Worm (Caenorhabditis elegans) whole organism, dauer: ENCODE data around the gene F16B4.5.

ENCODE experiments used
- unc-62 ChIP-seq: sonication (generic microtip); optimal IDR thresholded peaks from 2 replicates; lab custom pipeline; 2017; ENCODE audit warnings: missing biosample characterization, missing genetic modification reagents, missing genetic modification characterization

The F16B4.5 gene

DNA sequence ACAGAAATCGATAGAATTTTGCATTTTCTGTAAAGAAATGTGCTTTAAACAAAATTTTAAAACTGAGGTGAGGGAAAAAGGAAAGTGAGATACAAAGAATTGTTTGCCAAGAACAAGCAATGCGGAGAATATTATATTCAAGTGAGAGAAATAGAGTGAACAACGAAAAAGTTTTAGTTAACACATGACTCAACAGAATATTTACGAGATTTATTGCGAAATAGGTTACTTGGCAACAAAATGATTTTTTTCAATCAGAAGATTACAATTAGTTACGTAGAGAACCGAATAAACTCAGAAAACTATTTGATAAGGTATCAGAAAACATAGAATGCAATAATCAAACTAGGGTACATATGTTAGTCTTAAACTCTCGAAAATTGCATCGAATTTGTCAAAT is 33.3 kb downstream of the F16B4.5 start, which contains the start of gene nhr-117:
Gene nhr-117 (minus strand): TSS at position 27 of the 400 bp plus-strand sequence.
- no peak for TF ChIP-seq unc-62 (GFP tag; lab: Kevin White, UChicago)

DNA sequence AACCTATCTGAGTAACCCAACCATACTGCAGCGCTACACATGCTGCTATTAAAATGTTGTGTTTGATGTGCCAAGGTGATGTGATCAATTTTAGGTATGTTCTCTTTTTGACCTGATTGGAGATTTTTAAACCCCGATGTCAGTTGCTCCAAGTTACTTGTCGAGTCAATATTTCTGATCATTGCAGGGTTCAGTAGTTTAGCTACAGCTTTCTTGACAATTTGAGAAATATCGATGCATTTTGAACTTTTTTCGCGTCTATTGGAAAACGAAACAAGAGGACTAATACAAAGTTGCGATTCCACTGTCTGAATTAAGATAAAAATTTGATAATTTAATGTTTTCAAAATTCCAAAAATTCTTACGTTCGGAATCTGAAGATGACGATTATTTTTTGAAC is 35.2 kb downstream of the F16B4.5 start:
- TF ChIP-seq unc-62 (GFP tag; lab: Kevin White, UChicago), result no peak

DNA sequence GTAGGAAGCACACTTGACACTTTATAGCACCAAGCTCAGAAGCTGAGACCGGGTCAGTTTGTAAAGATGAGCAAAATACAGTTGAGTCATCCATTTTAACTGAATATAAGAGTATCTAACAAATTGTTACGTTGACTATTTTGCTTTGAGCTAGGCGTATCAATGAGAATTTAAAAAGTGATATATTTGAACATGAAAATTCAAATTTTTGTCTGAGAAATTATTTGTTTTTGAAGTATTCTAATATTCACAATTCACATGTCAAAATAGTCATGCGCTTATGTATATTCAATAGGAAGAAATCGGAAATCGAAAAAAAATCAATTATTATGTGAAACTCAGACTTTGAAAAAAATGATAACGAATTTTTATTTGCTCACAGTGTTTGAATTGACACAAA is 36.1 kb downstream of the F16B4.5 start, which contains the start of gene nhr-110:
Gene nhr-110 (minus strand): TSS at position 101 of the 400 bp plus-strand sequence.
- no peak for TF ChIP-seq unc-62 (GFP tag; lab: Kevin White, UChicago)

DNA sequence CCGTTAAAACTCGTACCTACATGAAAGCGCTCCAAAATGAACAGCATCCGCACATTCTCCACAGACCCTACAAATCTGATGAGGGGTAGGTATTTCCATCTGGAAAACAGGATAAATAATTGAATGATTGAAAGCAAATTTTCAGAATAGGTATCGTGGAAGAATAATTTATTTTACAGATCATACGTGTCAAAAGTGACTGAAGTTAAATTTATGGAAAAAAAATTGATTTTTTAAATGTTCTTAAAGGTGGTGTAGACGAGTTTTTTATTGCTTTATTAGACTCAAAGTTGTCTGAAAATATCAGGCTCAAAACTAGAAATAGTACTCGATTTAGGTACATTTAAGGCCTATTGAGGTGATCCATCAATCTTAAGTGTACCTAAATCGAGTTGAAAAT is 38.5 kb downstream of the F16B4.5 start, which contains the start of gene nhr-237:
Gene nhr-237 (minus strand): TSS at position 101 of the 400 bp plus-strand sequence.
- no peak for TF ChIP-seq unc-62 (GFP tag; lab: Kevin White, UChicago)

DNA sequence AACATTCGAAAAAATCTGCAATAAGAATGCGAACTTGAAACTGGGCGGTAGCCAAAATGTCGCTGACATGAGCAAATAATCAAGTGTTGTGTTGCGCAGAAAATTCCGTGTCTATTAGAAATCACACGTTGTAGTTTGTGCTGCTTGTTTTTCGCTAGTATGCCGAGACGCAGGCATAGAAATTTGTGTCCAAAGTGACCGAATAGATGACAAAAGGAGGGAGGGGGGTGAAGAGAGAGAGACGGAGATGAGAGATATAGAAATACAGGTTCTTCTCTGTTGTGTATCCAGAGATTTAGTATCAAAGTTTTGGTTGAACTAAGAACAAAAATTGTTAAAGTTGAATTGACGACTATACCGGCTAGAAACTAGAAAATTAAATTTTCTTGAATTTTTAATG is 39.0 kb downstream of the F16B4.5 start:
- no peak for TF ChIP-seq unc-62 (GFP tag; lab: Kevin White, UChicago)

DNA sequence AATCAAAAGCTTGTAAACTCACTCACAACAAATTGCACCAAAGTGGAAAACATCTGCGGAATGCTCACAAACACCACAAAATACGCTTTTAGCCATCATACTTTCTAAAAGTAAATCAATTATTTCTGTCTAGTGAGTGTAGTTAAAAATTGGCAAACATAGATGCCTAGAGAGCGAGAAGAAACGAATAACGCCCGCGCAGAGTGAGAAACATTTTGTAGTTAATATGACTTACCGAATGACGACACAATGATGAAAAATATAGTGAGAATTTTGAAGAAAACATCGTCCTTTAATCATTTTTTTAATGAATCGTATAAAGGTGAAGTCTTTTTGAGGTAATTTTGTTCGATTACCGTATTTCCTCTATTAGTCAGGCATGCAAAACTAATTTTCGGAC is 41.1 kb downstream of the F16B4.5 start, which contains the start of gene nhr-238:
Gene nhr-238 (minus strand): TSS at position 104 of the 400 bp plus-strand sequence.
- TF ChIP-seq unc-62 (GFP tag; lab: Kevin White, UChicago), result no peak

DNA sequence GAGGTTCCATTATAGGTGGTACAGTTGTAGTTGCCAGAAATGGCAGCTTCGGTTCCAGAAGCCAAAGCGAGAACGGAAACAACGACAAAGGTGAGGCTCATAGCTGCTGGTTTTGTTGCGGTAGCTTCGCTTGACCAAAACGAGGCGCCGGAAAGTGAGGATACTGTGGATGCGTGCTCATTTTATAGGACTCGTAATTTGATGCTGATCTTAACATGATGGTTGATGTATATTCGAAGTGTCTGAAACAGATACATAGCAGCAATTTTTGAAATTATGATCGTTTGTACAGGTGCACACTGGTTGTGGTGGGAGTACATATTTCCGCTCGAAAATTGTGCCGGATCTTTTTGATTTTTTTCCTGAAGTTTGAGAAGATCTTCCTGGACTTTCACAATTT is 42.9 kb downstream of the F16B4.5 start, which contains the start of gene Y46H3D.8:
Gene Y46H3D.8 (minus strand): TSS at position 101 of the 400 bp plus-strand sequence.
- no peak for TF ChIP-seq unc-62 (GFP tag; lab: Kevin White, UChicago)

DNA sequence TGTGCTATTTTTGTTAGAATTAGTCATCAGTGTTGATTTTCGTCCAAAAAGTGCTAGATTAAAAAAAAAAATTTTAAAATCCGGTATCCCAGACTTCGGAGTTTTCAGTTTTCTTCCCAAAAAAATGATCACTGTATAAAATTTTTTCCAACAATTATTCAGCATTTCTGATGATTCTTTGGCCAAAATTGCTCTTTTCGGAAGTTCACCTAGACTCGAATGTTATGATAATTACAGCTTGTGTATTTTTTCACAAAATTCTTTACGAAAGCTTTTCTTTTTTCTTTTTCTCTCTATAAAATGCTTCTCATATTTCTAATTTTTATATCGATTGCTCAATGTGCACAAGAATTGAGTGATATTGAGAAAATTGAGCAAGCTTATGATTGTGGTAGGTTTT is 43.5 kb downstream of the F16B4.5 start, which contains the start of gene irld-17:
Gene irld-17 (plus strand): TSS at position 301 of the 400 bp plus-strand sequence.
- no peak for TF ChIP-seq unc-62 (GFP tag; lab: Kevin White, UChicago)

DNA sequence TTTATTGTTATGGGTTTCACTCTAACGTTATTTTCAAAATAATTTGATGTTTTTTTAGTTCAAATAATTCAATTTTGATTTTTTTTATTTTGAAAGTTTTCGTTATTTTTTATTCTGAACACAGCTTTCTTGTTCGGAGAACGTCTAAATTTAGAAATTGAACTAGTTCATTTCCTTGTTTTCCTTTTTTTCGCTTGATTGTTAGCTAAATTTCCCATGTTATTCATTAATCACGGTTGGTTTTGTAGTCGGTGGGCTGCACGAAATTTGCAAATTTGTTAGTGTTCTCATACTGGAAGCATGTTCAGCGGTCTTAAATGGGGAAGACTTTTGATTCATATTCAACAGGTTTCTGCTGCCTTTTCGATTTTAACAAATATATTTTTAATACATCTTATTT is 47.6 kb downstream of the F16B4.5 start, which contains the start of gene str-222:
Gene str-222 (plus strand): TSS at position 301 of the 400 bp plus-strand sequence.
- TF ChIP-seq unc-62 (GFP tag; lab: Kevin White, UChicago), result no peak

DNA sequence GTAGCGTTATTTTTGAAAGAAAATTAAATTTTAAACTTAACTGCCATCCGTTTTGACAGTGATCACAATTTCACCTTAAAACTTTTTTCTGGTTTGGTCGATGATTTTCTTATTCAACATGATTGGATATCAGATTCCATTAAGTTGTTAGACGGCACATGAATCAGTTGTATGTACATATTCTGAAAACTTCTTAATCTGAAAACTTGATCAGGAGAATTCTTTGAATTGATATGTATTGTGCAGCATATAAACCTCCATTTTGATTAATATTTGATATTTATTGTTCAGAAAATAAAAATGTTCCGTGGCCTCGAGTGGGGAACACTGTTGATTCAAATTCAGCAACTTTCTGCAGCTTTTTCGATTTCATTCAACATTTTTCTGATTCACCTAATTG is 51.8 kb downstream of the F16B4.5 start, which contains the start of gene str-221:
Gene str-221 (plus strand): TSS at position 301 of the 400 bp plus-strand sequence.
- no peak for TF ChIP-seq unc-62 (GFP tag; lab: Kevin White, UChicago)
